Worm (Caenorhabditis elegans): ENCODE results near the gene psa-3.

ce11 chrX:15382914-15383313, 24.8 kb upstream of the psa-3 start:
- no peak for TF ChIP-seq unc-62 (GFP tag; optimal IDR thresholded peaks at IDR 0.05)
- no peak for TF ChIP-seq alr-1 (tag; optimal IDR thresholded peaks at IDR 0.05)
- no peak for TF ChIP-seq nhr-237 (tag; optimal IDR thresholded peaks at IDR 0.05)
- no peak for TF ChIP-seq elt-3 (tag; optimal IDR thresholded peaks at IDR 0.05)
- no peak for TF ChIP-seq mdl-1 (tag; optimal IDR thresholded peaks at IDR 0.05)
